Fruit fly (Drosophila melanogaster) whole organism, prepupa: ENCODE data around the gene kek6.
A peak's percentile ranks its signal among the peaks of the same experiment; 100 is the strongest.

Experiments used
- Blimp-1 ChIP-seq: fragments of 200-800 bp; sonication (Bioruptor generic); optimal IDR thresholded peaks from 3 replicates; lab custom pipeline; 2017; ENCODE audit warnings: missing biosample characterization, missing genetic modification characterization, mild to moderate bottlenecking, moderate library complexity, missing genetic modification reagents
- CG10669 ChIP-seq: fragments of 200-800 bp; sonication (Bioruptor generic); optimal IDR thresholded peaks from 3 replicates; lab custom pipeline; 2018; ENCODE audit warnings: missing biosample characterization, mild to moderate bottlenecking, missing genetic modification characterization, moderate library complexity
- CG11762 ChIP-seq: fragments of 200-800 bp; sonication (Bioruptor generic); optimal IDR thresholded peaks from 3 replicates; lab custom pipeline; 2016; ENCODE audit warnings: missing biosample characterization, missing genetic modification characterization; ENCODE audit not compliant: insufficient read depth
- CG11902 ChIP-seq: fragments of 200-800 bp; sonication (Bioruptor generic); optimal IDR thresholded peaks from 3 replicates; lab custom pipeline; 2016; ENCODE audit warnings: missing biosample characterization, missing genetic modification characterization
- CG15336 ChIP-seq: fragments of 200-800 bp; sonication (Bioruptor generic); IDR thresholded peaks from 2 replicates; pipeline ENCODE4 v1.3.6; 2022; ENCODE audit warnings: missing biosample characterization, missing genetic modification characterization
- CG1621 ChIP-seq: fragments of 200-800 bp; sonication (Bioruptor generic); optimal IDR thresholded peaks from 3 replicates; lab custom pipeline; 2018; ENCODE audit warnings: missing biosample characterization, mild to moderate bottlenecking, missing genetic modification characterization
- CG3032 ChIP-seq: fragments of 200-800 bp; optimal IDR thresholded peaks from 2 replicates; lab custom pipeline; 2019; ENCODE audit warnings: missing biosample characterization, mild to moderate bottlenecking, missing genetic modification characterization, moderate library complexity
- CG32006 ChIP-seq: fragments of 200-800 bp; sonication (Bioruptor generic); optimal IDR thresholded peaks from 3 replicates; lab custom pipeline; 2017; ENCODE audit warnings: missing biosample characterization, mild to moderate bottlenecking, missing genetic modification characterization
- CG34406 ChIP-seq: fragments of 200-800 bp; sonication (Bioruptor generic); optimal IDR thresholded peaks from 3 replicates; lab custom pipeline; 2016; ENCODE audit warnings: missing biosample characterization, missing genetic modification characterization
- CG3919 ChIP-seq: fragments of 200-800 bp; sonication (Bioruptor generic); optimal IDR thresholded peaks from 3 replicates; lab custom pipeline; 2016; ENCODE audit warnings: missing biosample characterization, missing genetic modification characterization
- CG6163 ChIP-seq: fragments of 200-800 bp; sonication (Bioruptor generic); IDR thresholded peaks from 3 replicates; pipeline ENCODE4 v1.3.6; 2022; ENCODE audit warnings: missing biosample characterization, missing genetic modification characterization
- CG6276 ChIP-seq: fragments of 200-800 bp; sonication (Bioruptor generic); optimal IDR thresholded peaks from 2 replicates; lab custom pipeline; 2017; ENCODE audit warnings: missing biosample characterization, mild to moderate bottlenecking, missing genetic modification characterization
- CG6792 ChIP-seq: fragments of 200-800 bp; sonication (Bioruptor generic); optimal IDR thresholded peaks from 3 replicates; lab custom pipeline; 2016; ENCODE audit warnings: missing biosample characterization, missing genetic modification characterization
- CG6808 ChIP-seq: fragments of 200-800 bp; sonication (Bioruptor generic); optimal IDR thresholded peaks from 3 replicates; lab custom pipeline; 2017; ENCODE audit warnings: missing biosample characterization, missing genetic modification characterization, mild to moderate bottlenecking, moderate library complexity, missing genetic modification reagents
- CG6854 ChIP-seq: fragments of 200-800 bp; sonication (Bioruptor generic); optimal IDR thresholded peaks from 2 replicates; lab custom pipeline; 2017; ENCODE audit warnings: missing biosample characterization, mild to moderate bottlenecking, missing genetic modification characterization
- CG7368 ChIP-seq: fragments of 200-800 bp; sonication (Bioruptor generic); optimal IDR thresholded peaks from 3 replicates; lab custom pipeline; 2016; ENCODE audit warnings: missing biosample characterization, missing genetic modification characterization
- CG8119 ChIP-seq: fragments of 200-800 bp; sonication (Bioruptor generic); IDR thresholded peaks from 3 replicates; pipeline ENCODE4 v1.3.6; 2022; ENCODE audit warnings: missing biosample characterization, missing genetic modification characterization
- CG8319 ChIP-seq: fragments of 200-800 bp; sonication (Bioruptor generic); optimal IDR thresholded peaks from 3 replicates; lab custom pipeline; 2016; ENCODE audit warnings: missing biosample characterization, missing genetic modification characterization
- Eip78C ChIP-seq: fragments of 200-800 bp; sonication (Bioruptor generic); peaks from one replicate; lab custom pipeline; 2016; ENCODE audit warnings: missing biosample characterization, missing genetic modification characterization
- Eip93F ChIP-seq: fragments of 200-800 bp; sonication (Bioruptor generic); optimal IDR thresholded peaks from 2 replicates; lab custom pipeline; 2016; ENCODE audit warnings: missing biosample characterization, mild to moderate bottlenecking, missing genetic modification characterization
- Ets21C ChIP-seq: fragments of 200-800 bp; sonication (Bioruptor generic); optimal IDR thresholded peaks from 3 replicates; lab custom pipeline; 2016; ENCODE audit warnings: missing biosample characterization, missing genetic modification characterization
- Gug ChIP-seq: fragments of 200-800 bp; sonication (Bioruptor generic); IDR thresholded peaks from 2 replicates; pipeline ENCODE4 v1.3.6; 2022; ENCODE audit warnings: missing biosample characterization, missing genetic modification characterization
- Hr38 ChIP-seq: sonication (Bioruptor generic); optimal IDR thresholded peaks from 2 replicates; lab custom pipeline; 2016; ENCODE audit warnings: missing biosample characterization, missing genetic modification characterization
- Hr39 ChIP-seq: fragments of 200-800 bp; sonication (Bioruptor generic); optimal IDR thresholded peaks from 2 replicates; lab custom pipeline; 2016; ENCODE audit warnings: missing biosample characterization, missing genetic modification characterization
- Hr4 ChIP-seq: fragments of 200-800 bp; sonication (Bioruptor generic); optimal IDR thresholded peaks from 3 replicates; lab custom pipeline; 2016; ENCODE audit warnings: missing biosample characterization, missing genetic modification characterization
- Lpt ChIP-seq: fragments of 200-800 bp; sonication (Bioruptor generic); optimal IDR thresholded peaks from 3 replicates; lab custom pipeline; 2016; ENCODE audit warnings: missing biosample characterization, missing genetic modification characterization
- Met ChIP-seq: fragments of 200-800 bp; sonication (Bioruptor generic); optimal IDR thresholded peaks from 3 replicates; lab custom pipeline; 2016; ENCODE audit warnings: missing biosample characterization, missing genetic modification characterization
- OdsH ChIP-seq: fragments of 200-800 bp; sonication (Bioruptor generic); optimal IDR thresholded peaks from 3 replicates; lab custom pipeline; 2016; ENCODE audit warnings: missing biosample characterization, missing genetic modification characterization
- Smox ChIP-seq: fragments of 200-800 bp; sonication (Bioruptor generic); optimal IDR thresholded peaks from 3 replicates; lab custom pipeline; 2016; ENCODE audit warnings: missing biosample characterization, missing genetic modification characterization
- Sox102F ChIP-seq: fragments of 200-800 bp; sonication (Bioruptor generic); optimal IDR thresholded peaks from 2 replicates; lab custom pipeline; 2016; ENCODE audit warnings: missing biosample characterization, mild to moderate bottlenecking, missing genetic modification characterization
- Sox14 ChIP-seq: fragments of 200-800 bp; sonication (Bioruptor generic); optimal IDR thresholded peaks from 3 replicates; lab custom pipeline; 2016; ENCODE audit warnings: missing biosample characterization, missing genetic modification characterization
- Sox15 ChIP-seq: fragments of 200-800 bp; sonication (Bioruptor generic); optimal IDR thresholded peaks from 3 replicates; lab custom pipeline; 2016; ENCODE audit warnings: missing biosample characterization, missing genetic modification characterization
- acj6 ChIP-seq: fragments of 200-800 bp; sonication (Bioruptor generic); optimal IDR thresholded peaks from 3 replicates; lab custom pipeline; 2016; ENCODE audit warnings: missing biosample characterization, missing genetic modification characterization
- dac ChIP-seq: fragments of 200-800 bp; sonication (Bioruptor generic); optimal IDR thresholded peaks from 2 replicates; lab custom pipeline; 2017; ENCODE audit warnings: missing biosample characterization, mild to moderate bottlenecking, missing genetic modification characterization
- eg ChIP-seq: fragments of 200-800 bp; sonication (Bioruptor generic); IDR thresholded peaks from 3 replicates; pipeline ENCODE4 v1.3.6; 2022; ENCODE audit warnings: missing biosample characterization, missing genetic modification characterization
- esn ChIP-seq: fragments of 200-800 bp; sonication (Bioruptor generic); optimal IDR thresholded peaks from 2 replicates; lab custom pipeline; 2016; ENCODE audit warnings: missing biosample characterization, mild to moderate bottlenecking, missing genetic modification characterization, moderate library complexity
- fd59A ChIP-seq: fragments of 200-800 bp; sonication (Bioruptor generic); optimal IDR thresholded peaks from 2 replicates; lab custom pipeline; 2017; ENCODE audit warnings: missing biosample characterization, mild to moderate bottlenecking, missing genetic modification characterization, missing genetic modification reagents
- fd85E ChIP-seq: fragments of 200-800 bp; sonication (Bioruptor generic); optimal IDR thresholded peaks from 3 replicates; lab custom pipeline; 2016; ENCODE audit warnings: missing biosample characterization, missing genetic modification characterization
- pdm3 ChIP-seq: fragments of 200-800 bp; sonication (Bioruptor generic); optimal IDR thresholded peaks from 3 replicates; lab custom pipeline; 2016; ENCODE audit warnings: missing biosample characterization, missing genetic modification characterization
- salr ChIP-seq, 2 experiments: fragments of 200-800 bp; sonication (Bioruptor generic); optimal IDR thresholded peaks; 3 replicates each; lab custom pipeline; 2016 to 2018; ENCODE audit warnings: missing biosample characterization in 2 of 2, missing genetic modification characterization in 2 of 2, mild to moderate bottlenecking in 1 of 2
- ss ChIP-seq, 2 experiments: fragments of 200-800 bp; sonication (Bioruptor generic); optimal IDR thresholded peaks; 2 replicates in 1 of 2; 3 replicates in 1 of 2; lab custom pipeline; 2017 to 2018; ENCODE audit warnings: mild to moderate bottlenecking in 2 of 2, missing biosample characterization in 2 of 2, missing genetic modification characterization in 2 of 2, moderate library complexity in 1 of 2
- svp ChIP-seq: fragments of 200-800 bp; sonication (Bioruptor generic); peaks from one replicate; lab custom pipeline; 2016; ENCODE audit warnings: missing biosample characterization, missing genetic modification characterization

kek6 gene

DNA sequence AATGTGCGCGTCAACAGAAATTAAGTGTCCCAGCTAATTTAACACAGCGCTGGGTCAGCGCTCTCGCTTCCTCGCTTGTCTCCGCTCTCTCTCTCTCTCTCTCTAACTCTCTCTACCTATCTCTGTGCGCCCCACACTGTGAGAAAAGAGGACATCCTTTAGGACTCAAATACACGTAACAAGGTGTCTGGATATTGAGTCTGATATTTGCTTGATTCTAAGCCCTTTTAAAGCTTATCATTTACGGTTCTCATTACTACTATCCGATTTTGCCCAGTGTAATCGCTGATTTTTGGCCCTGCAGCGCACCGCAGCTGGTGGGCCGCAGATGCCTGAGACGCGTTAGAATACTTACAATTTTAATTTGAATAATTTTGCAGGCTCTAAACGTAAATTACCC is 14.6 kb downstream of the kek6 start (continued):
- TF ChIP-seq CG6792 (no peak), Hr4 (GFP tag; lab: Kevin White, UChicago) (peak; percentile 1), ss (GFP tag; optimal IDR thresholded peaks at IDR 0.05; lab: Kevin White, UChicago) (no peak), CG8319 (GFP tag; lab: Kevin White, UChicago) (no peak), CG3032 (tag; lab: Kevin White, UChicago) (no peak), fd85E (GFP tag; lab: Kevin White, UChicago) (no peak), salr (GFP tag; optimal IDR thresholded peaks at IDR 0.05; lab: Kevin White, UChicago) (no peak), acj6 (GFP tag; lab: Kevin White, UChicago) (no peak), Sox15 (GFP tag; lab: Kevin White, UChicago) (no peak), Eip78C (peak; percentile 36), pdm3 (GFP tag; lab: Kevin White, UChicago) (peak; percentile 3), Sox14 (peak; percentile 1), Gug (GFP tag; lab: Robert Waterston, UW) (no peak), Sox102F (GFP tag; lab: Kevin White, UChicago) (no peak), dac (GFP tag; lab: Kevin White, UChicago) (no peak), CG10669 (GFP tag; lab: Kevin White, UChicago) (peak; percentile 3), Hr39 (GFP tag; lab: Kevin White, UChicago) (peak; percentile 12)

DNA sequence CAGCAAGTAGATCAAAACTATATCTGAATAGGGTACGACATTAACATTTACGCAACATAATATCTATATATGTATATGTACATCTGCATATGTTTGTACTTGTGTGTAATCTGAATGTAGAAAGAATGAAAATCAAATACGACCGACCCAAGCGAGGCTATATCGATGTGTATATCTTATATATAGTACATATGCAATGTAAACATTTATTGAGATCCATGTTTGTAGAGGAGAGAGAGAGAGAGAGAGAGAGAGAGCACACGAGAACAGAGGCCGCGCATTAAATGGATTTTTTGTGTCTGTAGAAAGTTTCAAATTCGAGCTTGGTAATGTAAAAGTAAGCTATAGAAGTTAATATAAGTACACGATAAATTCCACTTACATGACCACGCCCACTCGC is 40.8 kb downstream of the kek6 start:
- TF ChIP-seq ss (GFP tag; optimal IDR thresholded peaks at IDR 0.05; lab: Kevin White, UChicago) (peak in 1 of 2 experiments; percentile 20), CG3032 (tag; lab: Kevin White, UChicago) (no peak), svp (GFP tag; lab: Kevin White, UChicago) (peak; percentile 35), CG6163 (0 out of 3 replicates have a peak, but pooled peaks have one; percentile 20), Eip78C (peak; percentile 79)
- TF ChIP-seq, all 60 proteins: peak for 4

DNA sequence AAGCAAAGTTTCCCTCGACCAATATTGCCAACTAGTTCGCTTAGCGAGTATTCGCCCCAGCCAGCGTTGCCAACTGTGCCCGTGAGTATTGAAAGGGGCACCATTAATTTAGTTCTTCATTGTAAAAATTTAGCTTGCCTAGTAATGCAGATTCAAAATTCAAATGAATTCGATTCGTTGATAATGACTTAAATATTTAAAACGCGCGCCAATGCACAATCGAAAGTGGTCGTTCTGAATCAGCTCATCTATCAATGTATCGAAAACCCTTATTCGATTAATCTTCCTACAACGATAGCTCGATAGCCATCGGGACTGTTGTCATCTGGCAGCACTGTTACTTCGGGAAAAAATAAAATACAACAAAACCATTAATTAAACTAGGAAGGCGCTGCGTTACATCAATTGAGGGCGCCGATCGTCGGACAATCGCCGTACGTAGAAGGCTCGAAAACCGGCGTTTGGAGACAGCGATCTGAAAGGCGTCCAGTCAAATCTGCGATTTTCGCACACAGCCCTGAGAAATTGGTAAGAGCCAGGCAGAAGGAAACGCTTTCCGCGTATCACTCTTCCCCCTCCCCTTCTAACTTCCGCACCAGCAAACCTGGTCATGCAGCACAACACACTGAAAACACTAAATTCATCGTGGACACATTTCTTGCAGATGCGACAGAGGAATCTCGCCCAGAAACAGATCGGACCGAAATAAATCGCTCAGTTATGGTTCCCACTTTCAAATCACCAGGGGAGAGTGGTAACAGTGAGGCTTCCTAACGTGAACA is 47.4 kb downstream of the kek6 start, which contains the start of gene Zmynd8:
TSS of gene Zmynd8 (plus strand) at position 313 of the 782 bp plus-strand sequence.
- TF ChIP-seq Ets21C: no peak
- peak; percentile 2 for TF ChIP-seq CG1621
- no peak for TF ChIP-seq Lpt
- TF ChIP-seq CG6808 (GFP tag; lab: Kevin White, UChicago): peak; percentile 32
- TF ChIP-seq CG32006 (GFP tag; lab: Kevin White, UChicago): no peak
- TF ChIP-seq Blimp-1 (GFP tag; lab: Kevin White, UChicago): peak; percentile 26
- peak; percentile 38 for TF ChIP-seq CG3032 (tag; lab: Kevin White, UChicago)
- TF ChIP-seq CG6854 (GFP tag; lab: Kevin White, UChicago): peak; percentile 43
- peak; percentile 25 for TF ChIP-seq Sox14
- peak in 1 of 2 experiments; percentile 5 for TF ChIP-seq ss (GFP tag; optimal IDR thresholded peaks at IDR 0.05; lab: Kevin White, UChicago)
- peak; percentile 66 for TF ChIP-seq Eip78C
- TF ChIP-seq esn: peak; percentile 5
- TF ChIP-seq CG15336 (GFP tag; lab: Robert Waterston, UW): peak; percentile 11; the same call in 1 of the 2 replicates

- TF ChIP-seq Smox (GFP tag; lab: Kevin White, UChicago) (no peak), Eip78C (peak; percentile 70), CG6163 (no peak), CG32006 (GFP tag; lab: Kevin White, UChicago) (no peak), CG1621 (no peak), CG8119 (no peak), CG7368 (GFP tag; lab: Kevin White, UChicago) (no peak), CG6854 (GFP tag; lab: Kevin White, UChicago) (no peak), CG11762 (no peak), OdsH (no peak), eg (GFP tag; lab: Robert Waterston, UW) (no peak), CG15336 (GFP tag; lab: Robert Waterston, UW) (no peak), Hr39 (GFP tag; lab: Kevin White, UChicago) (no peak), CG11902 (GFP tag; lab: Kevin White, UChicago) (no peak), CG3032 (tag; lab: Kevin White, UChicago) (no peak), Hr38 (GFP tag; lab: Kevin White, UChicago) (no peak), Sox14 (no peak), Sox102F (GFP tag; lab: Kevin White, UChicago) (no peak), CG34406 (no peak), Eip93F (no peak), fd59A (GFP tag; lab: Kevin White, UChicago) (no peak), Met (no peak), CG3919 (GFP tag; lab: Kevin White, UChicago) (no peak), ss (GFP tag; optimal IDR thresholded peaks at IDR 0.05; lab: Kevin White, UChicago) (peak; percentile 29 to 47), CG6276 (GFP tag; lab: Kevin White, UChicago) (peak; percentile 15), dac (GFP tag; lab: Kevin White, UChicago) (no peak)
Measured at dm6 chr3R:31672675-31673074, 50.7 kb downstream of the kek6 start.
